Worm (Caenorhabditis elegans): ENCODE data around the gene F33D4.6.

The F33D4.6 gene

DNA sequence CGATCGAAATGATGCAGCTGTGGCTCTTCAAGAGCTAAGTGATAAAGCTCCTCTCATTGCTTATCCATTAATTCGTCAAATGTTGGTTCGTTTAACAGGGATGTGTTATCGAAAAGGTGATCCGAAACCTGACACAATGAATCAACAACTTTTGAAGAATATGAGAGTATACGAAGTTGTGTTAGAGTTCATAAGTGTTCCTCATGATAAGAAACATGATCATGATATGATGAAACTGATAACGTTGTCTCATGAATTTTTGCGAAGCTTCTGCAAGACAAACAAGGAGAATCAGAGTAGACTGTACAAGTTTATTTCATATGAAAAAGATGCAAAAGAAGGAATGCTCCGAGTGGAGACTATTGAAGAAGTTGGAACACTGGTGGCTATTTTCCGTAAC is 28.5 kb downstream of the F33D4.6 start:
- TF ChIP-seq lim-6 (tag; optimal IDR thresholded peaks at IDR 0.05): no peak
- TF ChIP-seq ceh-14 (tag; optimal IDR thresholded peaks at IDR 0.05): no peak
- TF ChIP-seq unc-86 (tag; optimal IDR thresholded peaks at IDR 0.05): no peak
- no peak for TF ChIP-seq pag-3 (tag; optimal IDR thresholded peaks at IDR 0.05; ENCODE audit: borderline replicate concordance)
- no peak for TF ChIP-seq F13H6.1 (tag; optimal IDR thresholded peaks at IDR 0.05)
- TF ChIP-seq ceh-22 (tag; optimal IDR thresholded peaks at IDR 0.05): no peak
- no peak for TF ChIP-seq fax-1 (tag; optimal IDR thresholded peaks at IDR 0.05)

DNA sequence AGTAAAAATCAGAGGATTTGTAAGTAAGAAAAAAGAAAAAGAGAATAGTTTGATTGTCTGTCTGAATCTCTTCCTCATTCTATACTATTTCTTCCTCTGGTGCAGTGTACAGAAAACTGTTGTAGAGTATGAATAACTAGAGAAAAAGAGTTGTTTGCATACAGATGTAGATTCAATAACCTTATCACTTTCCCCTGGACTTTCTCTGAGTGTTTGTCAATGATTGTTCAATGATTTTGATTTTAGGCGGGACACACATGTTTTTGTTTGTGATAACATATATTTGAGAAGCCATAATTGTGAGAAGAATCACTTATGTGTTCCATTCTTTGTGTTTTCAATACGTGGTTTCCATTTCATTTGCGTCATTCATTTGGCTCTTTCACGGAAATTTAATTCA is 38.7 kb downstream of the F33D4.6 start:
- TF ChIP-seq elt-2 (tag; optimal IDR thresholded peaks at IDR 0.05): peak; percentile 60
- no peak for TF ChIP-seq pax-1 (tag; optimal IDR thresholded peaks at IDR 0.05)

DNA sequence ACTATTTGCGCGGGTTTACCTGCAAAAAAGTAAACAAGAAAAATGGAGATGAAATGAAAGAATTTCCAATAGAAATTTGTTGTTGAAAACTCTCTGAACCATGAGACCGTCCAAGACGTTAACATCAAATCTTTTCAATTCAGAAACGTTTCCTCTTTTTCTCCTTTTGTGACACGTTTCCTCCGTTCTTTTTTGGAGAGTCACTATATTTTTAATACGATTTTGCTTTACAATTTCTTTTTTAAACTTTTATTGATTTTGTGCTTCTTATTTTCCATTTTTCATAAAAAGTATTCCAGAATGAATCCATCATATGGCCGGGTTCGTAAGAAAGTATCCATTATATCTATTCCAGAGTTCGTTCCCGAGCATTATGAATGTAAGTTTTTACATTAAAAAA is 42.9 kb downstream of the F33D4.6 start, which contains the start of gene itr-1:
Gene itr-1, plus strand, starts transcription at position 301 of the 400 bp plus-strand sequence.
- TF ChIP-seq hlh-8 (tag; optimal IDR thresholded peaks at IDR 0.05) (no peak), ceh-30 (tag; optimal IDR thresholded peaks at IDR 0.05) (no peak), tbx-7 (tag; optimal IDR thresholded peaks at IDR 0.05) (no peak), nhr-11 (tag; optimal IDR thresholded peaks at IDR 0.05) (no peak), unc-42 (tag; optimal IDR thresholded peaks at IDR 0.05) (no peak), hlh-30 (tag; optimal IDR thresholded peaks at IDR 0.05; ENCODE audit: insufficient read depth) (no peak), hlh-13 (GFP tag; optimal IDR thresholded peaks at IDR 0.05) (no peak), syd-9 (tag; optimal IDR thresholded peaks at IDR 0.05) (no peak), ceh-6 (GFP tag; optimal IDR thresholded peaks at IDR 0.05) (no peak), C08G9.2 (tag; optimal IDR thresholded peaks at IDR 0.05) (no peak), eyg-1 (tag; optimal IDR thresholded peaks at IDR 0.05) (no peak), Y22D7AL.16 (tag; optimal IDR thresholded peaks at IDR 0.05) (no peak), fkh-10 (GFP tag; optimal IDR thresholded peaks at IDR 0.05) (no peak), fax-1 (tag; optimal IDR thresholded peaks at IDR 0.05) (no peak), lim-6 (tag; optimal IDR thresholded peaks at IDR 0.05) (no peak), unc-55 (GFP tag; optimal IDR thresholded peaks at IDR 0.05) (no peak), pat-9 (tag; optimal IDR thresholded peaks at IDR 0.05) (no peak), odd-2 (tag; optimal IDR thresholded peaks at IDR 0.05) (no peak), elt-2 (tag; optimal IDR thresholded peaks at IDR 0.05) (no peak)

DNA sequence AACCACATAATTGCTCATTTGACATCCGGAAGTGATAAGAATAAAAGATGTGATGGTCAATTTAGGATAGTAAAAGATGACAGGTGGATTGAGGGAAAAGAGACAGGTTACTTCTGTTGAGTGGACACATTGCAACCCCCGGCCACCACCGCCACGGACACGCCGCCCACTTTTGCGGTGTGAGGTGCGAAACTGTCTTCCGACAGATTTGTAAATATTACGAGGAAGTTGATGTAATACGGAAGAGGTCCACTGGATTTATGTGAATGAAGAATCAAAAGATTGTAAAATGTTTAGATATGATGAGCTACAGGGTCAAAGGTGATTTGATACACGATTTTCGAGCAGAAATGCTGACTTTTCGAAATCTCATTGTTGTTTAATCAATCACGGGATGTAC is 44.9 kb downstream of the F33D4.6 start, which contains the start of gene C08G9.2:
Gene C08G9.2, minus strand, starts transcription at position 101 of the 400 bp plus-strand sequence.
- no peak for TF ChIP-seq fkh-10 (GFP tag; optimal IDR thresholded peaks at IDR 0.05)
- TF ChIP-seq K02D7.2 (tag; optimal IDR thresholded peaks at IDR 0.05): no peak
- TF ChIP-seq unc-3 (GFP tag; conservative IDR thresholded peaks at IDR 0.05): no peak
- no peak for TF ChIP-seq unc-3 (tag; optimal IDR thresholded peaks at IDR 0.05)
- no peak for TF ChIP-seq ceh-22 (tag; optimal IDR thresholded peaks at IDR 0.05)
- TF ChIP-seq hlh-6 (tag; optimal IDR thresholded peaks at IDR 0.05): no peak
- no peak for TF ChIP-seq ztf-16 (tag; optimal IDR thresholded peaks at IDR 0.05)
- TF ChIP-seq C38D4.7 (GFP tag; optimal IDR thresholded peaks at IDR 0.05): no peak
- TF ChIP-seq tbx-2 (tag; optimal IDR thresholded peaks at IDR 0.05): no peak
- no peak for TF ChIP-seq ceh-6 (GFP tag; optimal IDR thresholded peaks at IDR 0.05)
- no peak for TF ChIP-seq syd-9 (tag; optimal IDR thresholded peaks at IDR 0.05)
- no peak for TF ChIP-seq ceh-24 (tag; optimal IDR thresholded peaks at IDR 0.05)
- TF ChIP-seq pha-2 (tag; optimal IDR thresholded peaks at IDR 0.05): no peak
- no peak for TF ChIP-seq ahr-1 (tag; optimal IDR thresholded peaks at IDR 0.05)
- no peak for TF ChIP-seq ceh-14 (tag; optimal IDR thresholded peaks at IDR 0.05)
- no peak for TF ChIP-seq pag-3 (tag; optimal IDR thresholded peaks at IDR 0.05; ENCODE audit: borderline replicate concordance)
